Fruit fly (Drosophila melanogaster): ENCODE measurements around the gene aub.

DNA sequence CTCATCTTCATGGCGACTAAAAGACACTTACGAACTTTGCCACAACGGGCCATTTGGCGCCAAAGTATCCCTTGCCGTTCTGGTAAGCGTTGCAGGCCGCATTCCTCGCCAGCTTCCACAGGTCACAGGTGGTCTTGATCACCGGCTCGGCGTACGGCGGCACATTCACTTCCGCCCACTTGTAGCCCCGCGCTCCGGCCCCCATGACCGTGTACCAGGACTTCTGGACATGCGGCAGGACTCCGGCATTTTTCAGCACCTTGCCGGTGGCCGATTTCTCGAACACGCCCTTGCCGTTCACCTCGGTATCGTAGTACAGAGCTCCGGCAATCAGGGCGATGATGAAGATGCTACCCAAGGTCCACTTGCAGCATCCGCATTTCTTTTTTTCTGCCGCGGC is 35.3 kb downstream of the aub start:
- TF ChIP-seq Sin3A (optimal IDR thresholded peaks at IDR 0.05) (no peak), h (optimal IDR thresholded peaks at IDR 0.05) (no peak), psq (optimal IDR thresholded peaks at IDR 0.05) (no peak), insv (optimal IDR thresholded peaks at IDR 0.05) (no peak), ttk (optimal IDR thresholded peaks at IDR 0.05) (no peak)
